Fruit fly (Drosophila melanogaster) whole organism, prepupa: ENCODE measurements around the gene NK7.1.

Source experiments
- Blimp-1 ChIP-seq: fragments of 200-800 bp; sonication (Bioruptor generic); optimal IDR thresholded peaks from 3 replicates; lab custom pipeline; 2017; ENCODE audit warnings: missing biosample characterization, missing genetic modification characterization, mild to moderate bottlenecking, moderate library complexity, missing genetic modification reagents
- CG10631 ChIP-seq: fragments of 200-800 bp; sonication (Bioruptor generic); optimal IDR thresholded peaks from 2 replicates; lab custom pipeline; 2016; ENCODE audit warnings: missing biosample characterization, missing genetic modification characterization
- CG10669 ChIP-seq: fragments of 200-800 bp; sonication (Bioruptor generic); optimal IDR thresholded peaks from 3 replicates; lab custom pipeline; 2018; ENCODE audit warnings: missing biosample characterization, mild to moderate bottlenecking, missing genetic modification characterization, moderate library complexity
- CG11294 ChIP-seq: fragments of 200-800 bp; sonication (Bioruptor generic); IDR thresholded peaks from 2 replicates; pipeline ENCODE4 v1.3.6; 2022; ENCODE audit warnings: missing biosample characterization, missing genetic modification characterization
- CG11762 ChIP-seq: fragments of 200-800 bp; sonication (Bioruptor generic); optimal IDR thresholded peaks from 3 replicates; lab custom pipeline; 2016; ENCODE audit warnings: missing biosample characterization, missing genetic modification characterization; ENCODE audit not compliant: insufficient read depth
- CG11902 ChIP-seq: fragments of 200-800 bp; sonication (Bioruptor generic); optimal IDR thresholded peaks from 3 replicates; lab custom pipeline; 2016; ENCODE audit warnings: missing biosample characterization, missing genetic modification characterization
- CG15336 ChIP-seq: fragments of 200-800 bp; sonication (Bioruptor generic); IDR thresholded peaks from 2 replicates; pipeline ENCODE4 v1.3.6; 2022; ENCODE audit warnings: missing biosample characterization, missing genetic modification characterization
- CG16779 ChIP-seq: fragments of 200-800 bp; sonication (Bioruptor generic); optimal IDR thresholded peaks from 3 replicates; lab custom pipeline; 2017; ENCODE audit warnings: missing biosample characterization, mild to moderate bottlenecking, missing genetic modification characterization
- CG3032 ChIP-seq: fragments of 200-800 bp; optimal IDR thresholded peaks from 2 replicates; lab custom pipeline; 2019; ENCODE audit warnings: missing biosample characterization, mild to moderate bottlenecking, missing genetic modification characterization, moderate library complexity
- CG31627 ChIP-seq: fragments of 200-800 bp; sonication (Bioruptor generic); optimal IDR thresholded peaks from 3 replicates; lab custom pipeline; 2016; ENCODE audit warnings: missing biosample characterization, missing genetic modification characterization
- CG32006 ChIP-seq: fragments of 200-800 bp; sonication (Bioruptor generic); optimal IDR thresholded peaks from 3 replicates; lab custom pipeline; 2017; ENCODE audit warnings: missing biosample characterization, mild to moderate bottlenecking, missing genetic modification characterization
- CG34406 ChIP-seq: fragments of 200-800 bp; sonication (Bioruptor generic); optimal IDR thresholded peaks from 3 replicates; lab custom pipeline; 2016; ENCODE audit warnings: missing biosample characterization, missing genetic modification characterization
- CG3919 ChIP-seq: fragments of 200-800 bp; sonication (Bioruptor generic); optimal IDR thresholded peaks from 3 replicates; lab custom pipeline; 2016; ENCODE audit warnings: missing biosample characterization, missing genetic modification characterization
- CG4318 ChIP-seq: fragments of 200-800 bp; sonication (Bioruptor generic); optimal IDR thresholded peaks from 3 replicates; lab custom pipeline; 2017; ENCODE audit warnings: missing biosample characterization, mild to moderate bottlenecking, missing genetic modification characterization
- CG6792 ChIP-seq: fragments of 200-800 bp; sonication (Bioruptor generic); optimal IDR thresholded peaks from 3 replicates; lab custom pipeline; 2016; ENCODE audit warnings: missing biosample characterization, missing genetic modification characterization
- CG6808 ChIP-seq: fragments of 200-800 bp; sonication (Bioruptor generic); optimal IDR thresholded peaks from 3 replicates; lab custom pipeline; 2017; ENCODE audit warnings: missing biosample characterization, missing genetic modification characterization, mild to moderate bottlenecking, moderate library complexity, missing genetic modification reagents
- CG6854 ChIP-seq: fragments of 200-800 bp; sonication (Bioruptor generic); optimal IDR thresholded peaks from 2 replicates; lab custom pipeline; 2017; ENCODE audit warnings: missing biosample characterization, mild to moderate bottlenecking, missing genetic modification characterization
- CG7368 ChIP-seq: fragments of 200-800 bp; sonication (Bioruptor generic); optimal IDR thresholded peaks from 3 replicates; lab custom pipeline; 2016; ENCODE audit warnings: missing biosample characterization, missing genetic modification characterization
- CG8119 ChIP-seq: fragments of 200-800 bp; sonication (Bioruptor generic); IDR thresholded peaks from 3 replicates; pipeline ENCODE4 v1.3.6; 2022; ENCODE audit warnings: missing biosample characterization, missing genetic modification characterization
- CG8319 ChIP-seq: fragments of 200-800 bp; sonication (Bioruptor generic); optimal IDR thresholded peaks from 3 replicates; lab custom pipeline; 2016; ENCODE audit warnings: missing biosample characterization, missing genetic modification characterization
- CG8632 ChIP-seq: fragments of 200-800 bp; sonication (Bioruptor generic); optimal IDR thresholded peaks from 3 replicates; lab custom pipeline; 2016; ENCODE audit warnings: missing biosample characterization, missing genetic modification characterization
- CG9139 ChIP-seq: fragments of 200-800 bp; sonication (Bioruptor generic); optimal IDR thresholded peaks from 3 replicates; lab custom pipeline; 2017; ENCODE audit warnings: missing biosample characterization, mild to moderate bottlenecking, missing genetic modification characterization
- Eip75B ChIP-seq: fragments of 200-800 bp; sonication (Bioruptor generic); optimal IDR thresholded peaks from 3 replicates; lab custom pipeline; 2016; ENCODE audit warnings: missing biosample characterization, missing genetic modification characterization
- Eip78C ChIP-seq: fragments of 200-800 bp; sonication (Bioruptor generic); peaks from one replicate; lab custom pipeline; 2016; ENCODE audit warnings: missing biosample characterization, missing genetic modification characterization
- Eip93F ChIP-seq: fragments of 200-800 bp; sonication (Bioruptor generic); optimal IDR thresholded peaks from 2 replicates; lab custom pipeline; 2016; ENCODE audit warnings: missing biosample characterization, mild to moderate bottlenecking, missing genetic modification characterization
- Ets21C ChIP-seq: fragments of 200-800 bp; sonication (Bioruptor generic); optimal IDR thresholded peaks from 3 replicates; lab custom pipeline; 2016; ENCODE audit warnings: missing biosample characterization, missing genetic modification characterization
- Ets96B ChIP-seq: fragments of 200-800 bp; optimal IDR thresholded peaks from 2 replicates; lab custom pipeline; 2019; ENCODE audit warnings: missing biosample characterization, mild to moderate bottlenecking, missing genetic modification characterization, moderate library complexity
- Hr38 ChIP-seq: sonication (Bioruptor generic); optimal IDR thresholded peaks from 2 replicates; lab custom pipeline; 2016; ENCODE audit warnings: missing biosample characterization, missing genetic modification characterization
- Hr39 ChIP-seq: fragments of 200-800 bp; sonication (Bioruptor generic); optimal IDR thresholded peaks from 2 replicates; lab custom pipeline; 2016; ENCODE audit warnings: missing biosample characterization, missing genetic modification characterization
- Hr4 ChIP-seq: fragments of 200-800 bp; sonication (Bioruptor generic); optimal IDR thresholded peaks from 3 replicates; lab custom pipeline; 2016; ENCODE audit warnings: missing biosample characterization, missing genetic modification characterization
- Lpt ChIP-seq: fragments of 200-800 bp; sonication (Bioruptor generic); optimal IDR thresholded peaks from 3 replicates; lab custom pipeline; 2016; ENCODE audit warnings: missing biosample characterization, missing genetic modification characterization
- Met ChIP-seq: fragments of 200-800 bp; sonication (Bioruptor generic); optimal IDR thresholded peaks from 3 replicates; lab custom pipeline; 2016; ENCODE audit warnings: missing biosample characterization, missing genetic modification characterization
- OdsH ChIP-seq: fragments of 200-800 bp; sonication (Bioruptor generic); optimal IDR thresholded peaks from 3 replicates; lab custom pipeline; 2016; ENCODE audit warnings: missing biosample characterization, missing genetic modification characterization
- Smox ChIP-seq: fragments of 200-800 bp; sonication (Bioruptor generic); optimal IDR thresholded peaks from 3 replicates; lab custom pipeline; 2016; ENCODE audit warnings: missing biosample characterization, missing genetic modification characterization
- Sox102F ChIP-seq: fragments of 200-800 bp; sonication (Bioruptor generic); optimal IDR thresholded peaks from 2 replicates; lab custom pipeline; 2016; ENCODE audit warnings: missing biosample characterization, mild to moderate bottlenecking, missing genetic modification characterization
- Sox14 ChIP-seq: fragments of 200-800 bp; sonication (Bioruptor generic); optimal IDR thresholded peaks from 3 replicates; lab custom pipeline; 2016; ENCODE audit warnings: missing biosample characterization, missing genetic modification characterization
- Sox15 ChIP-seq: fragments of 200-800 bp; sonication (Bioruptor generic); optimal IDR thresholded peaks from 3 replicates; lab custom pipeline; 2016; ENCODE audit warnings: missing biosample characterization, missing genetic modification characterization
- achi ChIP-seq: fragments of 200-800 bp; sonication (Bioruptor generic); optimal IDR thresholded peaks from 3 replicates; lab custom pipeline; 2016; ENCODE audit warnings: missing biosample characterization, missing genetic modification characterization
- cyc ChIP-seq: fragments of 200-800 bp; sonication (Bioruptor generic); optimal IDR thresholded peaks from 3 replicates; lab custom pipeline; 2016; ENCODE audit warnings: missing biosample characterization, missing genetic modification characterization
- dac ChIP-seq: fragments of 200-800 bp; sonication (Bioruptor generic); optimal IDR thresholded peaks from 2 replicates; lab custom pipeline; 2017; ENCODE audit warnings: missing biosample characterization, mild to moderate bottlenecking, missing genetic modification characterization
- dsx ChIP-seq: fragments of 200-800 bp; optimal IDR thresholded peaks from 3 replicates; lab custom pipeline; 2019; ENCODE audit warnings: missing biosample characterization, mild to moderate bottlenecking, missing genetic modification characterization, moderate library complexity; ENCODE audit not compliant: poor library complexity, severe bottlenecking
- eg ChIP-seq: fragments of 200-800 bp; sonication (Bioruptor generic); IDR thresholded peaks from 3 replicates; pipeline ENCODE4 v1.3.6; 2022; ENCODE audit warnings: missing biosample characterization, missing genetic modification characterization
- esn ChIP-seq: fragments of 200-800 bp; sonication (Bioruptor generic); optimal IDR thresholded peaks from 2 replicates; lab custom pipeline; 2016; ENCODE audit warnings: missing biosample characterization, mild to moderate bottlenecking, missing genetic modification characterization, moderate library complexity
- fd85E ChIP-seq: fragments of 200-800 bp; sonication (Bioruptor generic); optimal IDR thresholded peaks from 3 replicates; lab custom pipeline; 2016; ENCODE audit warnings: missing biosample characterization, missing genetic modification characterization
- fkh ChIP-seq: fragments of 200-800 bp; sonication (Bioruptor generic); optimal IDR thresholded peaks from 3 replicates; lab custom pipeline; 2017; ENCODE audit warnings: missing biosample characterization, mild to moderate bottlenecking, missing genetic modification characterization, moderate library complexity
- lz ChIP-seq: fragments of 200-800 bp; sonication (Bioruptor generic); optimal IDR thresholded peaks from 3 replicates; lab custom pipeline; 2016; ENCODE audit warnings: missing biosample characterization, missing genetic modification characterization
- pdm3 ChIP-seq: fragments of 200-800 bp; sonication (Bioruptor generic); optimal IDR thresholded peaks from 3 replicates; lab custom pipeline; 2016; ENCODE audit warnings: missing biosample characterization, missing genetic modification characterization
- spab ChIP-seq: fragments of 200-800 bp; sonication (Bioruptor generic); optimal IDR thresholded peaks from 2 replicates; lab custom pipeline; 2017; ENCODE audit warnings: missing biosample characterization, mild to moderate bottlenecking, missing genetic modification characterization, missing genetic modification reagents
- ss ChIP-seq, 2 experiments: fragments of 200-800 bp; sonication (Bioruptor generic); optimal IDR thresholded peaks; 2 replicates in 1 of 2; 3 replicates in 1 of 2; lab custom pipeline; 2017 to 2018; ENCODE audit warnings: mild to moderate bottlenecking in 2 of 2, missing biosample characterization in 2 of 2, missing genetic modification characterization in 2 of 2, moderate library complexity in 1 of 2
- svp ChIP-seq: fragments of 200-800 bp; sonication (Bioruptor generic); peaks from one replicate; lab custom pipeline; 2016; ENCODE audit warnings: missing biosample characterization, missing genetic modification characterization
- topi ChIP-seq: fragments of 200-800 bp; sonication (Bioruptor generic); optimal IDR thresholded peaks from 3 replicates; lab custom pipeline; 2016; ENCODE audit warnings: missing biosample characterization, missing genetic modification characterization
- vri ChIP-seq: fragments of 200-800 bp; sonication (Bioruptor generic); optimal IDR thresholded peaks from 3 replicates; lab custom pipeline; 2016; ENCODE audit warnings: missing biosample characterization, mild to moderate bottlenecking, missing genetic modification characterization

The NK7.1 gene

dm6 chr3R:14353733-14354152 is 19.0 kb downstream of the NK7.1 start:
- TF ChIP-seq CG6792 (GFP tag; lab: Kevin White, UChicago) (peak; percentile 90), Hr38 (GFP tag; lab: Kevin White, UChicago) (no peak), eg (GFP tag; lab: Robert Waterston, UW) (peak; percentile 84), vri (GFP tag; lab: Kevin White, UChicago) (peak; percentile 28), Ets21C (peak; percentile 56), CG10669 (GFP tag; lab: Kevin White, UChicago) (peak; percentile 92), Sox102F (GFP tag; lab: Kevin White, UChicago) (peak; percentile 61), Sox14 (peak; percentile 63), CG31627 (GFP tag; lab: Kevin White, UChicago) (peak; percentile 64), Hr39 (GFP tag; lab: Kevin White, UChicago) (peak; percentile 52), CG9139 (GFP tag; lab: Kevin White, UChicago) (peak; percentile 84), CG3032 (tag; lab: Kevin White, UChicago) (peak; percentile 95), lz (peak; percentile 77), OdsH (GFP tag; lab: Kevin White, UChicago) (peak; percentile 89), CG6808 (GFP tag; lab: Kevin White, UChicago) (peak; percentile 91), CG34406 (GFP tag; lab: Kevin White, UChicago) (peak; percentile 89), pdm3 (peak; percentile 56), Met (GFP tag; lab: Kevin White, UChicago) (peak; percentile 73), Eip78C (GFP tag; lab: Kevin White, UChicago) (peak; percentile 90), CG7368 (peak; percentile 82), spab (GFP tag; lab: Kevin White, UChicago) (peak; percentile 92), Blimp-1 (GFP tag; lab: Kevin White, UChicago) (peak; percentile 86), CG11762 (peak; percentile 85), Hr4 (GFP tag; lab: Kevin White, UChicago) (peak; percentile 71), cyc (GFP tag; lab: Kevin White, UChicago) (peak; percentile 83), ss (GFP tag; optimal IDR thresholded peaks at IDR 0.05; lab: Kevin White, UChicago) (peak; percentile 69 to 90), fkh (no peak), svp (peak; percentile 87), Smox (GFP tag; lab: Kevin White, UChicago) (peak; percentile 66), CG11294 (peak; percentile 60; the same call in 1 of the 2 replicates), CG8632 (peak; percentile 88), CG6854 (GFP tag; lab: Kevin White, UChicago) (peak; percentile 88), esn (peak; percentile 83), Eip93F (GFP tag; lab: Kevin White, UChicago) (no peak), CG16779 (peak; percentile 79), dsx (GFP tag; lab: Kevin White, UChicago) (peak; percentile 82), Eip75B (GFP tag; lab: Kevin White, UChicago) (peak; percentile 75), Lpt (peak; percentile 84), CG8119 (GFP tag; lab: Robert Waterston, UW) (peak; percentile 89), CG8319 (GFP tag; lab: Kevin White, UChicago) (peak; percentile 84), fd85E (GFP tag; lab: Kevin White, UChicago) (peak; percentile 72), Ets96B (tag; lab: Kevin White, UChicago) (peak; percentile 73), CG3919 (peak; percentile 91), topi (GFP tag; lab: Kevin White, UChicago) (peak; percentile 77), CG15336 (peak; percentile 89), dac (peak; percentile 77), achi (GFP tag; lab: Kevin White, UChicago) (peak; percentile 87), CG11902 (GFP tag; lab: Kevin White, UChicago) (peak; percentile 81), CG10631 (GFP tag; lab: Kevin White, UChicago) (peak; percentile 88), Sox15 (GFP tag; lab: Kevin White, UChicago) (peak; percentile 79), CG32006 (GFP tag; lab: Kevin White, UChicago) (peak; percentile 91), CG4318 (GFP tag; lab: Kevin White, UChicago) (peak; percentile 80)
